Worm (Caenorhabditis elegans): ENCODE results near the gene C27B7.5.

DNA sequence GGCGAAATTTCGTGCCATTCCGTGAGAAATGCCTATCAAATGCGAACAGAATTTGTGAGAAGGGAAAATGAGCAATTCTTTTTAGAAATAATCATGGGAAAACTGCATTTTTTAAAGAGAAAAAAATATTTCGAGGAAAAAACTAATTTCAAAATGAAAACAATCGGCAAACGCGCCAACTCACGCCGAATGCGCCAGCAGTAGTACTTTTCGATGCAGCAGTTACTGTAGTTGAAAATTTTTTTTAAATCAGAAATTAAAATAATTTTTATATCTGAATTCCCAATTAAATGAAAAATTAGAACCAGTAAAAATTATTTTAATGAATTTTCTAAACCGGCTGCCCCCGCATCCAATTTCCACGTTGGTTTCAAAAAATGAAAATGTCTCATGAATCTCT is 21.9 kb downstream of the C27B7.5 start:
- TF ChIP-seq ref-1 (GFP tag; conservative IDR thresholded peaks at IDR 0.05): no peak
- TF ChIP-seq med-1 (GFP tag; optimal IDR thresholded peaks at IDR 0.05; ENCODE audit: insufficient read depth): no peak
- TF ChIP-seq T22C8.4 (GFP tag; IDR thresholded peaks at IDR 0.05): no peak
- no peak for TF ChIP-seq ztf-29 (GFP tag; IDR thresholded peaks at IDR 0.05)
- TF ChIP-seq flt-1 (GFP tag; IDR thresholded peaks at IDR 0.05): no peak
- no peak for TF ChIP-seq tab-1 (GFP tag; IDR thresholded peaks at IDR 0.05)
- TF ChIP-seq cog-1 (tag; optimal IDR thresholded peaks at IDR 0.05): no peak
